Fruit fly (Drosophila melanogaster): ENCODE data around the gene CG16974.

Gene CG16974

dm6 chr2L:13191894-13192293 lies at the start of gene CG16974, which contains the start of gene Edem2 (continued):
- TF ChIP-seq CG9817 (tag; optimal IDR thresholded peaks at IDR 0.05): peak; percentile 68
- TF ChIP-seq CG4820 (GFP tag; optimal IDR thresholded peaks at IDR 0.05): peak; percentile 64
- TF ChIP-seq CG17912 (GFP tag; optimal IDR thresholded peaks at IDR 0.05): no peak
- no peak for TF ChIP-seq Abd-B (GFP tag; optimal IDR thresholded peaks at IDR 0.05)
- peak; percentile 12 for TF ChIP-seq HLH54F (GFP tag; optimal IDR thresholded peaks at IDR 0.05)
- no peak for TF ChIP-seq prd (optimal IDR thresholded peaks at IDR 0.05)
- TF ChIP-seq prd (GFP tag; IDR thresholded peaks at IDR 0.05): peak; percentile 90
- peak; percentile 12 for TF ChIP-seq CrebB (tag; optimal IDR thresholded peaks at IDR 0.05)
- no peak for TF ChIP-seq Side (GFP tag; optimal IDR thresholded peaks at IDR 0.05)
- TF ChIP-seq CG2116 (GFP tag; optimal IDR thresholded peaks at IDR 0.05): peak; percentile 74
- TF ChIP-seq bbx (GFP tag; IDR thresholded peaks at IDR 0.05; ENCODE audit: partially characterized antibody): no peak
- no peak for TF ChIP-seq chm (GFP tag; IDR thresholded peaks at IDR 0.05)
- TF ChIP-seq Asciz (GFP tag; optimal IDR thresholded peaks at IDR 0.05): no peak
- peak; percentile 69 for TF ChIP-seq CG12299 (tag; optimal IDR thresholded peaks at IDR 0.05)
- TF ChIP-seq inv (GFP tag; IDR thresholded peaks at IDR 0.05; ENCODE audit: partially characterized antibody): no peak
- TF ChIP-seq CG42726 (GFP tag; IDR thresholded peaks at IDR 0.05; ENCODE audit: partially characterized antibody): no peak
- peak; percentile 46 for TF ChIP-seq salm (tag; optimal IDR thresholded peaks at IDR 0.05)
- no peak for TF ChIP-seq CG31441 (GFP tag; IDR thresholded peaks at IDR 0.05)
- TF ChIP-seq Hr3 (GFP tag; optimal IDR thresholded peaks at IDR 0.05): peak; percentile 78
- peak; percentile 73; the same call in 1 of the 2 replicates for TF ChIP-seq ranshi (GFP tag; IDR thresholded peaks at IDR 0.05)
- TF ChIP-seq sug (tag; optimal IDR thresholded peaks at IDR 0.05): no peak
- peak; percentile 63 for TF ChIP-seq ap (GFP tag; IDR thresholded peaks at IDR 0.05)
- no peak for TF ChIP-seq CG15696 (tag; optimal IDR thresholded peaks at IDR 0.05)
- TF ChIP-seq danr (GFP tag; IDR thresholded peaks at IDR 0.05): peak; percentile 21; the same call in 1 of the 2 replicates
- TF ChIP-seq p53 (GFP tag; optimal IDR thresholded peaks at IDR 0.05): no peak
- TF ChIP-seq dpn (GFP tag; optimal IDR thresholded peaks at IDR 0.05): peak; percentile 37 to 83
- peak; percentile 44; the same call in 1 of the 2 replicates for TF ChIP-seq CG7372 (GFP tag; IDR thresholded peaks at IDR 0.05)
- TF ChIP-seq Fer3 (tag; optimal IDR thresholded peaks at IDR 0.05): no peak
- peak; percentile 65 for TF ChIP-seq esg (GFP tag; conservative IDR thresholded peaks at IDR 0.05)
- no peak for TF ChIP-seq sd (tag; optimal IDR thresholded peaks at IDR 0.05)
- no peak for TF ChIP-seq ATbp (GFP tag; optimal IDR thresholded peaks at IDR 0.05)
- TF ChIP-seq tna (GFP tag; IDR thresholded peaks at IDR 0.05; ENCODE audit: partially characterized antibody): no peak
- no peak for TF ChIP-seq fd64A (GFP tag; optimal IDR thresholded peaks at IDR 0.05)
- TF ChIP-seq tgo (GFP tag; IDR thresholded peaks at IDR 0.05): peak; percentile 81
- peak; percentile 80 for TF ChIP-seq CG18476 (GFP tag; optimal IDR thresholded peaks at IDR 0.05)
- no peak for TF ChIP-seq chinmo (GFP tag; IDR thresholded peaks at IDR 0.05; ENCODE audit: partially characterized antibody)
- no peak for TF ChIP-seq sens-2 (GFP tag; IDR thresholded peaks at IDR 0.05)
- no peak for TF ChIP-seq CG43689 (GFP tag; IDR thresholded peaks at IDR 0.05)
- peak; percentile 70 for TF ChIP-seq slou (GFP tag; optimal IDR thresholded peaks at IDR 0.05)
- TF ChIP-seq Doc2 (GFP tag; IDR thresholded peaks at IDR 0.05): no peak
- TF ChIP-seq CG2120 (GFP tag; optimal IDR thresholded peaks at IDR 0.05): peak; percentile 80
- no peak for TF ChIP-seq CG10209 (GFP tag; optimal IDR thresholded peaks at IDR 0.05)
- TF ChIP-seq CG17385 (GFP tag; optimal IDR thresholded peaks at IDR 0.05): no peak
- TF ChIP-seq Hmx (GFP tag; optimal IDR thresholded peaks at IDR 0.05): no peak
- TF ChIP-seq CG10979 (tag; optimal IDR thresholded peaks at IDR 0.05): peak; percentile 60
- no peak for TF ChIP-seq CG1792 (GFP tag; optimal IDR thresholded peaks at IDR 0.05)
- no peak for TF ChIP-seq exex (tag; optimal IDR thresholded peaks at IDR 0.05)
- peak; percentile 78 for TF ChIP-seq wdn (GFP tag; IDR thresholded peaks at IDR 0.05)
- no peak for TF ChIP-seq CG15073 (GFP tag; optimal IDR thresholded peaks at IDR 0.05)
- no peak for TF ChIP-seq sqz (GFP tag; optimal IDR thresholded peaks at IDR 0.05)
- TF ChIP-seq Fer2 (tag; optimal IDR thresholded peaks at IDR 0.05): no peak
